Worm (Caenorhabditis elegans) whole organism, L1 larva: ENCODE results near the gene noca-1.

Experiments used
- aha-1 ChIP-seq: fragments of 150-350 bp; optimal IDR thresholded peaks from 2 replicates; lab custom pipeline; 2014; ENCODE audit warnings: missing biosample characterization, missing genetic modification characterization
- aly-2 ChIP-seq: fragments of 150-350 bp; optimal IDR thresholded peaks from 2 replicates; lab custom pipeline; 2014; ENCODE audit warnings: missing biosample characterization, missing genetic modification characterization
- ceh-82 ChIP-seq, 3 experiments: fragments of 150-350 bp in 1 of 3; sonication (generic microtip) in 2 of 3; optimal IDR thresholded peaks; 2 replicates each; lab custom pipeline; 2014 to 2017; ENCODE audit warnings: missing biosample characterization in 3 of 3, missing genetic modification characterization in 3 of 3
- dpl-1 ChIP-seq, 3 experiments: fragments of 150-350 bp in 2 of 3; sonication (generic microtip) in 1 of 3; optimal IDR thresholded peaks; 2 replicates each; lab custom pipeline; 2014 to 2017; ENCODE audit warnings: missing biosample characterization in 3 of 3, missing genetic modification characterization in 3 of 3, missing genetic modification reagents in 3 of 3
- efl-1 ChIP-seq, 4 experiments: fragments of 150-350 bp; optimal IDR thresholded peaks in 3 of 4; peaks in 1 of 4; 1 replicate in 1 of 4; 2 replicates in 3 of 4; lab custom pipeline; 2014; ENCODE audit warnings: missing biosample characterization in 2 of 4, missing genetic modification characterization in 2 of 4, missing genetic modification reagents in 2 of 4
- egl-13 ChIP-seq: sonication (generic microtip); optimal IDR thresholded peaks from 2 replicates; lab custom pipeline; 2016; ENCODE audit warnings: missing genotype, missing genetic modification reagents, missing genetic modification characterization, missing compliant biosample characterization
- egl-27 ChIP-seq, 2 experiments: fragments of 150-350 bp in 1 of 2; sonication (generic microtip); optimal IDR thresholded peaks; 3 replicates each; lab custom pipeline; 2017 to 2018; ENCODE audit warnings: missing biosample characterization in 2 of 2, missing genetic modification characterization in 2 of 2, missing genetic modification reagents in 2 of 2
- hlh-17 ChIP-seq: fragments of 200-800 bp; sonication (Bioruptor generic); optimal IDR thresholded peaks from 2 replicates; lab custom pipeline; 2018; ENCODE audit warnings: missing genetic modification characterization, mild to moderate bottlenecking, missing compliant biosample characterization, moderate library complexity, borderline replicate concordance
- hpl-2 ChIP-seq: fragments of 150-350 bp; optimal IDR thresholded peaks from 2 replicates; lab custom pipeline; 2014; ENCODE audit warnings: missing biosample characterization, missing genetic modification reagents, missing genetic modification characterization
- lin-14 ChIP-seq: fragments of 200-800 bp; sonication (Bioruptor generic); optimal IDR thresholded peaks from 2 replicates; lab custom pipeline; 2018; ENCODE audit warnings: mild to moderate bottlenecking, missing genetic modification characterization, moderate library complexity, missing compliant biosample characterization
- lin-39 ChIP-seq: fragments of 150-350 bp; optimal IDR thresholded peaks from 2 replicates; lab custom pipeline; 2014; ENCODE audit warnings: missing biosample characterization, missing genetic modification reagents, missing genetic modification characterization
- lsy-2 ChIP-seq, 2 experiments: fragments of 150-350 bp; optimal IDR thresholded peaks; 2 replicates each; lab custom pipeline; 2014; ENCODE audit warnings: missing biosample characterization in 2 of 2, missing genetic modification characterization in 2 of 2
- mep-1 ChIP-seq: fragments of 150-350 bp; optimal IDR thresholded peaks from 2 replicates; lab custom pipeline; 2014; ENCODE audit warnings: missing biosample characterization, missing genetic modification characterization
- nhr-84 ChIP-seq: sonication (generic microtip); optimal IDR thresholded peaks from 2 replicates; lab custom pipeline; 2017; ENCODE audit warnings: missing biosample characterization, missing genetic modification characterization
- nhr-85 ChIP-seq: sonication (generic microtip); peaks from one replicate; lab custom pipeline; 2016; ENCODE audit warnings: missing genetic modification characterization, inconsistent platforms, missing compliant biosample characterization
- pag-3 ChIP-seq: sonication (generic microtip); optimal IDR thresholded peaks from 2 replicates; lab custom pipeline; 2017; ENCODE audit warnings: missing genetic modification characterization, mild to moderate bottlenecking, missing compliant biosample characterization, antibody characterized with exemption, borderline replicate concordance; ENCODE audit not compliant: insufficient read depth
- sup-37 ChIP-seq: fragments of 200-800 bp; sonication (Bioruptor generic); optimal IDR thresholded peaks from 2 replicates; lab custom pipeline; 2018; ENCODE audit warnings: mild to moderate bottlenecking, missing genetic modification characterization, missing compliant biosample characterization
- tbx-2 ChIP-seq: sonication (generic microtip); optimal IDR thresholded peaks from 2 replicates; lab custom pipeline; 2016; ENCODE audit warnings: missing genetic modification characterization, missing compliant biosample characterization
- unc-30 ChIP-seq: sonication (generic microtip); optimal IDR thresholded peaks from 2 replicates; lab custom pipeline; 2017; ENCODE audit warnings: missing biosample characterization, missing genetic modification characterization
- xbp-1 ChIP-seq: sonication (generic microtip); optimal IDR thresholded peaks from 2 replicates; lab custom pipeline; 2016; ENCODE audit warnings: missing genetic modification characterization, missing compliant biosample characterization
- zip-4 ChIP-seq: fragments of 200-800 bp; sonication (Bioruptor generic); optimal IDR thresholded peaks from 2 replicates; lab custom pipeline; 2018; ENCODE audit warnings: mild to moderate bottlenecking, missing genetic modification characterization, moderate library complexity, missing compliant biosample characterization

Gene noca-1

ce11 chrV:13212584-13212983 is 59.9 kb downstream of the noca-1 start (continued):
- TF ChIP-seq lin-14 (GFP tag; lab: Kevin White, UChicago) = no peak

DNA sequence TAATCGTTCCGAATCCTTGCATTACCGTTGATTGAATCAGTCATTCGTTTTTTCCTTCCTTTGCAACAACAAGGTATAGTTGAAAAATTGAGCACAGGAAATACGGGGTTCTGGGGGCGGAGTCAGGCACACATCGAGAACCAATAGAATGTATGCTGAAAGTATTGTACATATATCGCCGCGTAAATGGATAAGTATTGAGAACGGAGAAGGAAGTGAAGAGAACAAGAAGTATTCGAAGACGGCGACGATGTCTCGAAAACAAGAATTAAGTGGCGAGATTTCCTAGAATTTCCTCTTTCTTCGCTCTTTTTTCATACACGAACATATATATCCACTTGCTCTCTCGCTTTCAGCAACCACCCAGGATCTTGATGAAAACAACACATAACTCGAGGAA is 68.3 kb downstream of the noca-1 start:
- TF ChIP-seq egl-27 (tag; optimal IDR thresholded peaks at IDR 0.05; lab: Kevin White, UChicago) (no peak), xbp-1 (no peak), ceh-82 (tag; optimal IDR thresholded peaks at IDR 0.05; lab: Kevin White, UChicago) (no peak), unc-30 (tag; lab: Kevin White, UChicago) (no peak), nhr-85 (tag; lab: Kevin White, UChicago) (no peak), lsy-2 (tag; optimal IDR thresholded peaks at IDR 0.05; lab: Kevin White, UChicago) (no peak), efl-1 (optimal IDR thresholded peaks at IDR 0.05; lab: Kevin White, UChicago) (no peak), efl-1 (GFP tag; optimal IDR thresholded peaks at IDR 0.05 in 1 of 2; lab: Kevin White, UChicago) (no peak), mep-1 (tag; lab: Kevin White, UChicago) (no peak), aly-2 (no peak), dpl-1 (GFP tag; optimal IDR thresholded peaks at IDR 0.05; lab: Kevin White, UChicago) (no peak), nhr-84 (tag; lab: Kevin White, UChicago) (no peak), pag-3 (tag; lab: Kevin White, UChicago) (no peak), egl-13 (no peak), tbx-2 (tag; lab: Kevin White, UChicago) (no peak), zip-4 (no peak), sup-37 (GFP tag; lab: Kevin White, UChicago) (no peak), hlh-17 (GFP tag; lab: Kevin White, UChicago) (no peak), aha-1 (tag; lab: Kevin White, UChicago) (no peak), lin-39 (tag; lab: Kevin White, UChicago) (no peak), hpl-2 (no peak)
